Worm (Caenorhabditis elegans) whole organism, L1 larva: Measurements from ENCODE around the gene csq-1.

ENCODE experiments used
- C34B4.2 ChIP-seq: sonication (generic microtip); optimal IDR thresholded peaks from 2 replicates; lab custom pipeline; 2017; ENCODE audit warnings: mild to moderate bottlenecking, missing genetic modification characterization, missing compliant biosample characterization
- F16B12.6 ChIP-seq: fragments of 150-350 bp; optimal IDR thresholded peaks from 2 replicates; lab custom pipeline; 2014; ENCODE audit warnings: missing biosample characterization, missing genetic modification characterization
- Y116A8C.19 ChIP-seq: sonication (generic microtip); optimal IDR thresholded peaks from 2 replicates; lab custom pipeline; 2016; ENCODE audit warnings: missing compliant biosample characterization, missing genetic modification characterization, borderline replicate concordance
- aha-1 ChIP-seq: fragments of 150-350 bp; optimal IDR thresholded peaks from 2 replicates; lab custom pipeline; 2014; ENCODE audit warnings: missing biosample characterization, missing genetic modification characterization
- aly-2 ChIP-seq: fragments of 150-350 bp; optimal IDR thresholded peaks from 2 replicates; lab custom pipeline; 2014; ENCODE audit warnings: missing biosample characterization, missing genetic modification characterization
- ama-1 ChIP-seq: fragments of 150-350 bp; optimal IDR thresholded peaks from 2 replicates; lab custom pipeline; 2014
- blmp-1 ChIP-seq: fragments of 150-350 bp; optimal IDR thresholded peaks from 2 replicates; lab custom pipeline; 2014; ENCODE audit warnings: missing biosample characterization, missing genetic modification characterization
- ceh-63 ChIP-seq: fragments of 200-800 bp; sonication (Bioruptor generic); optimal IDR thresholded peaks from 2 replicates; lab custom pipeline; 2018; ENCODE audit warnings: mild to moderate bottlenecking, missing genetic modification characterization, missing compliant biosample characterization
- dsc-1 ChIP-seq: sonication (generic microtip); optimal IDR thresholded peaks from 2 replicates; lab custom pipeline; 2016; ENCODE audit warnings: mild to moderate bottlenecking, missing genetic modification characterization, missing compliant biosample characterization
- efl-1 ChIP-seq, 4 experiments: fragments of 150-350 bp; optimal IDR thresholded peaks in 3 of 4; peaks in 1 of 4; 1 replicate in 1 of 4; 2 replicates in 3 of 4; lab custom pipeline; 2014; ENCODE audit warnings: missing biosample characterization in 2 of 4, missing genetic modification characterization in 2 of 4, missing genetic modification reagents in 2 of 4
- egl-13 ChIP-seq: sonication (generic microtip); optimal IDR thresholded peaks from 2 replicates; lab custom pipeline; 2016; ENCODE audit warnings: missing genotype, missing genetic modification reagents, missing genetic modification characterization, missing compliant biosample characterization
- egl-27 ChIP-seq, 2 experiments: fragments of 150-350 bp in 1 of 2; sonication (generic microtip); optimal IDR thresholded peaks; 3 replicates each; lab custom pipeline; 2017 to 2018; ENCODE audit warnings: missing biosample characterization in 2 of 2, missing genetic modification characterization in 2 of 2, missing genetic modification reagents in 2 of 2
- elt-3 ChIP-seq, 6 experiments: fragments of 150-350 bp in 1 of 6; sonication (generic microtip); optimal IDR thresholded peaks; 2 replicates each; lab custom pipeline; 2017 to 2018; ENCODE audit warnings: missing biosample characterization in 6 of 6, missing genetic modification characterization in 6 of 6, inconsistent platforms in 1 of 6
- fkh-4 ChIP-seq: sonication (generic microtip); optimal IDR thresholded peaks from 2 replicates; lab custom pipeline; 2016; ENCODE audit warnings: missing compliant biosample characterization, missing genetic modification characterization, borderline replicate concordance
- fkh-8 ChIP-seq: sonication (generic microtip); optimal IDR thresholded peaks from 2 replicates; lab custom pipeline; 2016; ENCODE audit warnings: mild to moderate bottlenecking, missing genetic modification characterization, missing compliant biosample characterization
- grh-1 ChIP-seq: fragments of 200-800 bp; sonication (Bioruptor generic); IDR thresholded peaks from 2 replicates; pipeline ENCODE4 v1.3.6; 2022; ENCODE audit warnings: missing genetic modification reagents, missing genetic modification characterization, missing compliant biosample characterization
- hlh-17 ChIP-seq: fragments of 200-800 bp; sonication (Bioruptor generic); optimal IDR thresholded peaks from 2 replicates; lab custom pipeline; 2018; ENCODE audit warnings: missing genetic modification characterization, mild to moderate bottlenecking, missing compliant biosample characterization, moderate library complexity, borderline replicate concordance
- hlh-4 ChIP-seq: sonication (generic microtip); optimal IDR thresholded peaks from 2 replicates; lab custom pipeline; 2016; ENCODE audit warnings: mild to moderate bottlenecking, missing genetic modification characterization, missing compliant biosample characterization
- hpl-2 ChIP-seq: fragments of 150-350 bp; optimal IDR thresholded peaks from 2 replicates; lab custom pipeline; 2014; ENCODE audit warnings: missing biosample characterization, missing genetic modification reagents, missing genetic modification characterization
- lin-14 ChIP-seq: fragments of 200-800 bp; sonication (Bioruptor generic); optimal IDR thresholded peaks from 2 replicates; lab custom pipeline; 2018; ENCODE audit warnings: mild to moderate bottlenecking, missing genetic modification characterization, moderate library complexity, missing compliant biosample characterization
- lin-15B ChIP-seq: fragments of 150-350 bp; sonication (generic microtip); optimal IDR thresholded peaks from 3 replicates; lab custom pipeline; 2014; ENCODE audit warnings: missing biosample characterization, missing genetic modification characterization
- lin-39 ChIP-seq: fragments of 150-350 bp; optimal IDR thresholded peaks from 2 replicates; lab custom pipeline; 2014; ENCODE audit warnings: missing biosample characterization, missing genetic modification reagents, missing genetic modification characterization
- mdl-1 ChIP-seq, 2 experiments: fragments of 150-350 bp; optimal IDR thresholded peaks; 2 replicates each; lab custom pipeline; 2014 to 2017; ENCODE audit warnings: missing biosample characterization in 2 of 2, missing genetic modification characterization in 2 of 2, inconsistent platforms in 1 of 2
- mef-2 ChIP-seq: fragments of 150-350 bp; optimal IDR thresholded peaks from 2 replicates; lab custom pipeline; 2014; ENCODE audit warnings: missing biosample characterization, missing genetic modification characterization
- nhr-71 ChIP-seq: sonication (generic microtip); optimal IDR thresholded peaks from 2 replicates; lab custom pipeline; 2016; ENCODE audit warnings: mild to moderate bottlenecking, missing genetic modification characterization, moderate library complexity, missing compliant biosample characterization
- nhr-77 ChIP-seq: fragments of 150-350 bp; optimal IDR thresholded peaks from 2 replicates; lab custom pipeline; 2014; ENCODE audit warnings: missing biosample characterization, missing genetic modification characterization
- nhr-85 ChIP-seq: sonication (generic microtip); peaks from one replicate; lab custom pipeline; 2016; ENCODE audit warnings: missing genetic modification characterization, inconsistent platforms, missing compliant biosample characterization
- pax-3 ChIP-seq: fragments of 200-800 bp; sonication (Bioruptor generic); optimal IDR thresholded peaks from 2 replicates; lab custom pipeline; 2018; ENCODE audit warnings: mild to moderate bottlenecking, missing genetic modification characterization, moderate library complexity, missing compliant biosample characterization
- rnt-1 ChIP-seq: sonication (generic microtip); optimal IDR thresholded peaks from 2 replicates; lab custom pipeline; 2016; ENCODE audit warnings: mild to moderate bottlenecking, missing genetic modification characterization, moderate library complexity, missing compliant biosample characterization
- snpc-4 ChIP-seq: fragments of 150-350 bp; optimal IDR thresholded peaks from 2 replicates; lab custom pipeline; 2014; ENCODE audit warnings: missing biosample characterization, missing genetic modification characterization
- snu-23 ChIP-seq: sonication (generic microtip); optimal IDR thresholded peaks from 2 replicates; lab custom pipeline; 2016; ENCODE audit warnings: missing genetic modification characterization, missing compliant biosample characterization
- sox-4 ChIP-seq: sonication (generic microtip); optimal IDR thresholded peaks from 2 replicates; lab custom pipeline; 2016; ENCODE audit warnings: missing genetic modification characterization, missing compliant biosample characterization
- sup-37 ChIP-seq: fragments of 200-800 bp; sonication (Bioruptor generic); optimal IDR thresholded peaks from 2 replicates; lab custom pipeline; 2018; ENCODE audit warnings: mild to moderate bottlenecking, missing genetic modification characterization, missing compliant biosample characterization
- swsn-7 ChIP-seq: sonication (generic microtip); optimal IDR thresholded peaks from 2 replicates; lab custom pipeline; 2016; ENCODE audit warnings: missing genetic modification characterization, missing compliant biosample characterization
- tbx-2 ChIP-seq: sonication (generic microtip); optimal IDR thresholded peaks from 2 replicates; lab custom pipeline; 2016; ENCODE audit warnings: missing genetic modification characterization, missing compliant biosample characterization
- tlp-1 ChIP-seq: fragments of 150-350 bp; optimal IDR thresholded peaks from 2 replicates; lab custom pipeline; 2014; ENCODE audit warnings: missing biosample characterization, missing genetic modification characterization
- unc-130 ChIP-seq: fragments of 150-350 bp; optimal IDR thresholded peaks from 2 replicates; lab custom pipeline; 2017; ENCODE audit warnings: missing biosample characterization, missing genetic modification characterization, inconsistent platforms
- unc-62 ChIP-seq: fragments of 150-350 bp; optimal IDR thresholded peaks from 2 replicates; lab custom pipeline; 2014; ENCODE audit warnings: missing biosample characterization, missing genetic modification reagents, missing genetic modification characterization
- xbp-1 ChIP-seq: sonication (generic microtip); optimal IDR thresholded peaks from 2 replicates; lab custom pipeline; 2016; ENCODE audit warnings: missing genetic modification characterization, missing compliant biosample characterization
- ztf-11 ChIP-seq, 2 experiments: sonication (generic microtip); optimal IDR thresholded peaks; 2 replicates each; lab custom pipeline; 2016 to 2017; ENCODE audit warnings: missing genetic modification characterization in 2 of 2, missing biosample characterization in 1 of 2, missing compliant biosample characterization in 1 of 2

csq-1 gene

DNA sequence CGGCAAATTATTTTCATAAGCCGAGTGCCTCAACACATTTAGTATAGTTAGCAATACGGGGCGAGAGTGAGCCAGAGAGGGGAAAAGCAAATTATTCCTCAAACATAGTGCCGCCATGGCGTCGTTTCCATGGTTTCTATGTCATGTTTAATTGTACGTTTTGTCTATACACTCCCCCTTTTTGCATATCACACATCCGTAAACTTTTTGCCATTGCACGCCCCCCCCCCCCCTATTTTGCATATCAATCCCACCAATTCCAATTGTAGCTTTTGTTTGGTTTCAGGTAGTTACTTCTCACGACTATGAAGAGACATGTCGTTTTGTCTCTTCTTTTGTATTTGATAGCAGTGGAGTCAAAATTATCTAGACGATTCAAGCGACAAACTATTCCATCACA is 20.6 kb upstream of the csq-1 start, which contains the start of gene C26G2.2:
C26G2.2 (plus strand) TSS at position 301 of the 400 bp plus-strand sequence.
- no peak for TF ChIP-seq Y116A8C.19 (tag; lab: Kevin White, UChicago)
- peak; percentile 4 for TF ChIP-seq fkh-8 (tag; lab: Kevin White, UChicago)

- TF ChIP-seq fkh-4 (tag; lab: Kevin White, UChicago) (no peak), lin-14 (GFP tag; lab: Kevin White, UChicago) (no peak), snu-23 (GFP tag; lab: Kevin White, UChicago) (no peak), nhr-85 (tag; lab: Kevin White, UChicago) (peak; percentile 26), dsc-1 (no peak), unc-62 (GFP tag; lab: Kevin White, UChicago) (no peak), ama-1 (lab: Kevin White, UChicago) (no peak), mdl-1 (tag; optimal IDR thresholded peaks at IDR 0.05; lab: Kevin White, UChicago) (no peak), tlp-1 (no peak), xbp-1 (tag; lab: Kevin White, UChicago) (no peak), fkh-8 (tag; lab: Kevin White, UChicago) (no peak), pax-3 (tag; lab: Kevin White, UChicago) (no peak), lin-15B (tag; lab: Kevin White, UChicago) (no peak), C34B4.2 (tag; lab: Kevin White, UChicago) (no peak), grh-1 (GFP tag; lab: Robert Waterston, UW) (no peak), efl-1 (optimal IDR thresholded peaks at IDR 0.05; lab: Kevin White, UChicago) (no peak), efl-1 (GFP tag; optimal IDR thresholded peaks at IDR 0.05 in 1 of 2; lab: Kevin White, UChicago) (peak in 1 of 2 experiments; percentile 81), hlh-17 (GFP tag; lab: Kevin White, UChicago) (no peak), hlh-4 (tag; lab: Kevin White, UChicago) (no peak)
- TF ChIP-seq, all 84 proteins: peak for 2
Measured at ce11 chrX:14671300-14671699, 13.4 kb upstream of the csq-1 start.

- TF ChIP-seq tbx-2 (tag; lab: Kevin White, UChicago) (no peak), aha-1 (tag; lab: Kevin White, UChicago) (no peak), sox-4 (no peak), aly-2 (tag; lab: Kevin White, UChicago) (no peak), egl-13 (tag; lab: Kevin White, UChicago) (no peak), blmp-1 (tag; lab: Kevin White, UChicago) (no peak), snu-23 (GFP tag; lab: Kevin White, UChicago) (peak; percentile 1), nhr-77 (tag; lab: Kevin White, UChicago) (no peak), nhr-71 (tag; lab: Kevin White, UChicago) (peak; percentile 27)
- TF ChIP-seq, all 84 proteins: peak for 2
Measured at ce11 chrX:14674028-14674427, 10.6 kb upstream of the csq-1 start, which contains the start of gene slt-1. Gene slt-1, plus strand, starts transcription at chrX:14674328.

DNA sequence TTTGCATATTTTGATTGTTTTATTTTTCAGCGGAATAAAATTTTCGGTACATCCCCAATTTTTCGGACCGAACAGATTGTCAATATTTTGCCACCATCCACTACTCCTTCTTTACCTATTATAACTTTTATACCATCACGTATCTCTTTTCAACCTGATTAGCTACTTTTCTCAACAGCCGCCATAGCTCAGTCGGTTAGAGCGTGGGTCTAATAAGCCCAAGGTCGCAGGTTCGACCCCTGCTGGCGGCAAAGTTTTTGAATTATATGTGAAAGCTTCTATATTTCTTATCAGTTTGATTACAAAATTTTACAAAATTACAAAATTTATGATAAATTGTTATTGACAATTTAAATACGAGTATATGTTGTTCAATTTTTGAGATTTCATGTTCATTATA is 5.7 kb upstream of the csq-1 start:
- TF ChIP-seq nhr-77 (tag; lab: Kevin White, UChicago) = no peak
- no peak for TF ChIP-seq unc-130 (tag; lab: Kevin White, UChicago)
- TF ChIP-seq swsn-7 (tag; lab: Kevin White, UChicago) = no peak
- TF ChIP-seq sup-37 (GFP tag; lab: Kevin White, UChicago) = no peak
- TF ChIP-seq F16B12.6 = no peak
- no peak for TF ChIP-seq snpc-4 (tag; lab: Kevin White, UChicago)
- TF ChIP-seq egl-27 (tag; optimal IDR thresholded peaks at IDR 0.05; lab: Kevin White, UChicago) = no peak
- TF ChIP-seq hpl-2 (GFP tag; lab: Kevin White, UChicago) = no peak
- no peak for TF ChIP-seq ztf-11 (tag; optimal IDR thresholded peaks at IDR 0.05; lab: Kevin White, UChicago)
- TF ChIP-seq elt-3 (tag; optimal IDR thresholded peaks at IDR 0.05; lab: Kevin White, UChicago) = no peak
- no peak for TF ChIP-seq mef-2
- no peak for TF ChIP-seq ceh-63 (GFP tag; lab: Kevin White, UChicago)
- TF ChIP-seq lin-39 (tag; lab: Kevin White, UChicago) = no peak
- no peak for TF ChIP-seq lin-14 (GFP tag; lab: Kevin White, UChicago)
- TF ChIP-seq pax-3 (tag; lab: Kevin White, UChicago) = no peak
- TF ChIP-seq blmp-1 (tag; lab: Kevin White, UChicago) = no peak
- no peak for TF ChIP-seq rnt-1 (tag; lab: Kevin White, UChicago)
